Worm (Caenorhabditis elegans) whole organism, L4 larva: Measurements from ENCODE around the gene srg-55.

Experiments used
- F26F4.8 ChIP-seq: fragments of 200-800 bp; sonication (Bioruptor generic); conservative IDR thresholded peaks from 2 replicates; pipeline ENCODE4 v1.3.6; 2022; ENCODE audit warnings: missing genetic modification characterization, missing compliant biosample characterization
- ceh-62 ChIP-seq: sonication (generic microtip); optimal IDR thresholded peaks from 2 replicates; lab custom pipeline; 2017; ENCODE audit warnings: missing biosample characterization, missing genetic modification characterization
- dpl-1 ChIP-seq: fragments of 150-350 bp; optimal IDR thresholded peaks from 2 replicates; lab custom pipeline; 2014; ENCODE audit warnings: missing biosample characterization, missing genetic modification reagents, missing genetic modification characterization
- duxl-1 ChIP-seq: sonication (generic microtip); optimal IDR thresholded peaks from 2 replicates; lab custom pipeline; 2016; ENCODE audit warnings: mild to moderate bottlenecking, missing genetic modification characterization, moderate library complexity, missing compliant biosample characterization; ENCODE audit not compliant: poor library complexity
- pha-4 ChIP-seq, 2 experiments: fragments of 150-350 bp in 1 of 2; fragments of 200-800 bp in 1 of 2; sonication (Bioruptor generic) in 1 of 2; IDR thresholded peaks in 1 of 2; optimal IDR thresholded peaks in 1 of 2; 2 replicates each; pipeline versions ENCODE4 v1.3.6 to Lab custom; 2014 to 2022; ENCODE audit warnings: missing genetic modification characterization in 2 of 2, missing genetic modification reagents in 2 of 2, missing biosample characterization in 1 of 2, missing compliant biosample characterization in 1 of 2
- pqm-1 ChIP-seq: sonication (generic microtip); optimal IDR thresholded peaks from 2 replicates; lab custom pipeline; 2017; ENCODE audit warnings: missing biosample characterization, missing genetic modification characterization
- snpc-4 ChIP-seq: fragments of 150-350 bp; optimal IDR thresholded peaks from 2 replicates; lab custom pipeline; 2014; ENCODE audit warnings: missing biosample characterization, missing genetic modification characterization
- unc-62 ChIP-seq, 3 experiments: fragments of 150-350 bp in 1 of 3; sonication (generic microtip); optimal IDR thresholded peaks in 2 of 3; peaks in 1 of 3; 1 replicate in 1 of 3; 2 replicates in 2 of 3; lab custom pipeline; 2014 to 2017; ENCODE audit warnings: missing biosample characterization in 3 of 3, missing genetic modification characterization in 3 of 3, missing genetic modification reagents in 3 of 3, missing genotype in 1 of 3

DNA sequence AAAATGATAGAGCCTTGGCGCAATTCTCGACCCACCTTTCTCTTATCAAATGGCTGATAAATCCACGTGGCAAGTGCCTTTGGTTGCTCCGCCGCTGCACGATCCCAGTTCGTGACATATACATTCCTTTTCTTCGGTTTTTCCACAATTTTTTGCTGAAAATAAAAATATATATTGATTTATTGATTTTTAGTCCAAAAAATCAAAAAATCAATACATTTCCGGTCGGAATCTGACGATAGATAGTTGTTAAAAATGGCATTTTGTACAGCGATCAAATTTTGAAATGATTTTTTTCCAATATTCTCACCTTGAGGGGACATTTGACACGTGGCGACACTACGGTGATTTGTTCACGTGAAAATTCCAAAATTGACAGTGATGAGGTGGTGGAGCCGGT lies 15.6 kb upstream of the srg-55 start:
- TF ChIP-seq snpc-4 (no peak), ceh-62 (tag; lab: Kevin White, UChicago) (no peak), pha-4 (GFP tag; IDR thresholded peaks at IDR 0.05; lab: Robert Waterston, UW) (no peak), pha-4 (tag; optimal IDR thresholded peaks at IDR 0.05; lab: Kevin White, UChicago) (no peak), pqm-1 (tag; lab: Kevin White, UChicago) (no peak), duxl-1 (tag; lab: Kevin White, UChicago) (no peak), dpl-1 (GFP tag; lab: Kevin White, UChicago) (no peak), unc-62 (GFP tag; optimal IDR thresholded peaks at IDR 0.05 in 1 of 2; lab: Kevin White, UChicago) (no peak), unc-62 (tag; optimal IDR thresholded peaks at IDR 0.05; lab: Kevin White, UChicago) (no peak), F26F4.8 (GFP tag; lab: Robert Waterston, UW) (no peak)
